Worm (Caenorhabditis elegans): Measurements from ENCODE around the gene ztf-18.

Gene ztf-18

ce11 chrIII:919322-919721 lies 23.8 kb upstream of the ztf-18 start, which contains the start of gene F23H11.7:
Gene F23H11.7 (minus strand): TSS chrIII:919422.
- peak; percentile 2 for TF ChIP-seq aha-1 (tag)
- no peak for TF ChIP-seq php-3 (GFP tag; IDR thresholded peaks at IDR 0.05)

- TF ChIP-seq nhr-111 (GFP tag; optimal IDR thresholded peaks at IDR 0.05), result no peak
- no peak for TF ChIP-seq tra-1 (GFP tag; IDR thresholded peaks at IDR 0.05)
- TF ChIP-seq ZK337.2 (GFP tag; IDR thresholded peaks at IDR 0.05), result no peak
- no peak for TF ChIP-seq pha-4 (GFP tag; IDR thresholded peaks at IDR 0.05)
- no peak for TF ChIP-seq pha-4 (tag; optimal IDR thresholded peaks at IDR 0.05)
- TF ChIP-seq zip-2 (tag; optimal IDR thresholded peaks at IDR 0.05), result no peak
- TF ChIP-seq lin-13 (GFP tag; optimal IDR thresholded peaks at IDR 0.05), result no peak
- TF ChIP-seq ceh-82 (tag; optimal IDR thresholded peaks at IDR 0.05), result no peak
- TF ChIP-seq egl-43 (GFP tag; IDR thresholded peaks at IDR 0.05), result no peak
- TF ChIP-seq mes-2 (tag; optimal IDR thresholded peaks at IDR 0.05; ENCODE audit: poor library complexity, severe bottlenecking), result no peak
- no peak for TF ChIP-seq ztf-11 (tag; optimal IDR thresholded peaks at IDR 0.05)
- TF ChIP-seq mdt-29 (GFP tag; IDR thresholded peaks at IDR 0.05), result no peak
- no peak for TF ChIP-seq ces-1 (GFP tag; optimal IDR thresholded peaks at IDR 0.05)
- no peak for TF ChIP-seq ctbp-1 (GFP tag; IDR thresholded peaks at IDR 0.05)
- no peak for TF ChIP-seq mdl-1 (tag; optimal IDR thresholded peaks at IDR 0.05)
Measured at ce11 chrIII:916897-917296, 21.4 kb upstream of the ztf-18 start, which contains the start of gene idpp-13. Gene idpp-13 (minus strand): TSS chrIII:916997.

- TF ChIP-seq unc-62 (GFP tag; optimal IDR thresholded peaks at IDR 0.05 in 1 of 2) (no peak), unc-62 (tag; optimal IDR thresholded peaks at IDR 0.05) (no peak), duxl-1 (tag; optimal IDR thresholded peaks at IDR 0.05; ENCODE audit: poor library complexity) (no peak), rbr-2 (tag; optimal IDR thresholded peaks at IDR 0.05) (no peak), lin-39 (tag; optimal IDR thresholded peaks at IDR 0.05) (no peak), nhr-77 (tag; optimal IDR thresholded peaks at IDR 0.05) (no peak), hlh-30 (tag; optimal IDR thresholded peaks at IDR 0.05; ENCODE audit: insufficient read depth) (peak; percentile 1), pha-4 (GFP tag; IDR thresholded peaks at IDR 0.05) (no peak), pha-4 (tag; optimal IDR thresholded peaks at IDR 0.05) (peak; percentile 43), Y48G9A.11 (GFP tag; IDR thresholded peaks at IDR 0.05) (no peak), lim-7 (GFP tag; IDR thresholded peaks at IDR 0.05) (no peak), nhr-11 (tag; optimal IDR thresholded peaks at IDR 0.05) (no peak), dmd-8 (GFP tag; IDR thresholded peaks at IDR 0.05) (no peak), daf-16 (GFP tag; optimal IDR thresholded peaks at IDR 0.05) (no peak), daf-16 (tag; optimal IDR thresholded peaks at IDR 0.05) (no peak), zip-2 (tag; optimal IDR thresholded peaks at IDR 0.05) (no peak), aly-2 (tag; optimal IDR thresholded peaks at IDR 0.05) (no peak), mdl-1 (tag; optimal IDR thresholded peaks at IDR 0.05) (no peak), hmg-1.1 (GFP tag; IDR thresholded peaks at IDR 0.05) (no peak), ama-1 (optimal IDR thresholded peaks at IDR 0.05) (peak; percentile 24), spr-3 (GFP tag; optimal IDR thresholded peaks at IDR 0.05) (no peak), ztf-11 (tag; optimal IDR thresholded peaks at IDR 0.05) (no peak), F44E2.7 (GFP tag; IDR thresholded peaks at IDR 0.05) (no peak), R02D3.7 (tag; optimal IDR thresholded peaks at IDR 0.05) (no peak), unc-130 (GFP tag; optimal IDR thresholded peaks at IDR 0.05) (no peak), cey-2 (tag; optimal IDR thresholded peaks at IDR 0.05; ENCODE audit: borderline replicate concordance, insufficient read depth) (no peak), T20F7.1 (GFP tag; optimal IDR thresholded peaks at IDR 0.05) (peak; percentile 95), php-3 (GFP tag; IDR thresholded peaks at IDR 0.05) (no peak), nhr-42 (GFP tag; IDR thresholded peaks at IDR 0.05) (no peak), ZK337.2 (GFP tag; IDR thresholded peaks at IDR 0.05) (no peak), fos-1 (tag; optimal IDR thresholded peaks at IDR 0.05) (no peak), attf-4 (tag; optimal IDR thresholded peaks at IDR 0.05) (no peak), mes-2 (tag; optimal IDR thresholded peaks at IDR 0.05; ENCODE audit: poor library complexity, severe bottlenecking) (peak; percentile 60), lir-3 (tag; optimal IDR thresholded peaks at IDR 0.05) (no peak), dve-1 (tag; optimal IDR thresholded peaks at IDR 0.05; ENCODE audit: insufficient read depth) (no peak), dpl-1 (GFP tag; optimal IDR thresholded peaks at IDR 0.05) (peak; percentile 5), jun-1 (tag; optimal IDR thresholded peaks at IDR 0.05) (no peak), nhr-76 (tag; optimal IDR thresholded peaks at IDR 0.05) (no peak)
Measured at ce11 chrIII:910540-911311, 15.2 kb upstream of the ztf-18 start, which contains the start of the genes F23H11.5 and bra-2. Gene F23H11.5 (minus strand): TSS chrIII:910590. Gene bra-2 (plus strand): TSS chrIII:911261.
